Worm (Caenorhabditis elegans): ENCODE measurements around the gene tba-7.

- TF ChIP-seq cog-1 (tag; optimal IDR thresholded peaks at IDR 0.05) (no peak), T22C8.4 (GFP tag; IDR thresholded peaks at IDR 0.05) (no peak), med-1 (GFP tag; optimal IDR thresholded peaks at IDR 0.05; ENCODE audit: insufficient read depth) (no peak), flt-1 (GFP tag; IDR thresholded peaks at IDR 0.05) (no peak), ztf-29 (GFP tag; IDR thresholded peaks at IDR 0.05) (no peak), ref-1 (GFP tag; conservative IDR thresholded peaks at IDR 0.05) (no peak), ztf-23 (GFP tag; IDR thresholded peaks at IDR 0.05) (no peak), tab-1 (GFP tag; IDR thresholded peaks at IDR 0.05) (no peak)
These were observed 15.7 kb downstream of the tba-7 start for ce11 chrIII:11355758-11356323.

All from whole organism, midembryonic.